Worm (Caenorhabditis elegans): ENCODE measurements around the gene mks-2.

Gene mks-2

ce11 chrII:6250782-6251461 is 31.7 kb upstream of the mks-2 start, which contains the start of gene phb-2 (continued):
- TF ChIP-seq ceh-48 (tag; optimal IDR thresholded peaks at IDR 0.05) (no peak), ceh-24 (tag; optimal IDR thresholded peaks at IDR 0.05) (no peak), elt-4 (tag; optimal IDR thresholded peaks at IDR 0.05) (no peak), dve-1 (tag; optimal IDR thresholded peaks at IDR 0.05) (peak; percentile 68), hlh-15 (tag; optimal IDR thresholded peaks at IDR 0.05) (no peak), K02D7.2 (tag; optimal IDR thresholded peaks at IDR 0.05) (no peak), ceh-14 (tag; optimal IDR thresholded peaks at IDR 0.05) (no peak), fkh-10 (GFP tag; optimal IDR thresholded peaks at IDR 0.05) (no peak), ceh-31 (tag; optimal IDR thresholded peaks at IDR 0.05) (peak; percentile 38), ztf-16 (tag; optimal IDR thresholded peaks at IDR 0.05) (no peak), ceh-9 (tag; optimal IDR thresholded peaks at IDR 0.05) (no peak), unc-86 (tag; optimal IDR thresholded peaks at IDR 0.05) (no peak), pha-4 (tag; optimal IDR thresholded peaks at IDR 0.05) (no peak), pag-3 (tag; optimal IDR thresholded peaks at IDR 0.05; ENCODE audit: borderline replicate concordance) (no peak), pros-1 (tag; optimal IDR thresholded peaks at IDR 0.05) (peak; percentile 33), sox-4 (tag; optimal IDR thresholded peaks at IDR 0.05) (no peak), hlh-6 (tag; optimal IDR thresholded peaks at IDR 0.05) (no peak), tbx-7 (tag; optimal IDR thresholded peaks at IDR 0.05) (no peak), pha-2 (tag; optimal IDR thresholded peaks at IDR 0.05) (no peak), ets-4 (tag; optimal IDR thresholded peaks at IDR 0.05) (peak; percentile 30), unc-55 (GFP tag; optimal IDR thresholded peaks at IDR 0.05) (no peak), F13H6.1 (tag; optimal IDR thresholded peaks at IDR 0.05) (no peak), Y22D7AL.16 (tag; optimal IDR thresholded peaks at IDR 0.05) (no peak), gmeb-2 (tag; optimal IDR thresholded peaks at IDR 0.05) (no peak)

- peak; percentile 73 for TF ChIP-seq C38D4.7 (GFP tag; optimal IDR thresholded peaks at IDR 0.05)
- TF ChIP-seq K02D7.2 (tag; optimal IDR thresholded peaks at IDR 0.05), result peak; percentile 70
- TF ChIP-seq madf-2 (tag; optimal IDR thresholded peaks at IDR 0.05), result peak; percentile 70
- TF ChIP-seq ceh-48 (tag; optimal IDR thresholded peaks at IDR 0.05), result peak; percentile 61
- peak; percentile 72 for TF ChIP-seq syd-9 (tag; optimal IDR thresholded peaks at IDR 0.05)
- TF ChIP-seq Y22D7AL.16 (tag; optimal IDR thresholded peaks at IDR 0.05), result peak; percentile 78
- peak; percentile 75 for TF ChIP-seq nhr-232 (tag; optimal IDR thresholded peaks at IDR 0.05)
- no peak for TF ChIP-seq ama-1 (optimal IDR thresholded peaks at IDR 0.05)
- TF ChIP-seq F13H6.1 (tag; optimal IDR thresholded peaks at IDR 0.05), result peak; percentile 40
- TF ChIP-seq gmeb-2 (tag; optimal IDR thresholded peaks at IDR 0.05), result peak; percentile 45
- no peak for TF ChIP-seq hlh-8 (tag; optimal IDR thresholded peaks at IDR 0.05)
- TF ChIP-seq ceh-6 (GFP tag; optimal IDR thresholded peaks at IDR 0.05), result peak; percentile 81
- peak; percentile 26 for TF ChIP-seq zip-5 (tag; optimal IDR thresholded peaks at IDR 0.05)
- TF ChIP-seq fax-1 (tag; optimal IDR thresholded peaks at IDR 0.05), result peak; percentile 71
- TF ChIP-seq ceh-9 (tag; optimal IDR thresholded peaks at IDR 0.05), result peak; percentile 38
- no peak for TF ChIP-seq ceh-22 (tag; optimal IDR thresholded peaks at IDR 0.05)
- peak; percentile 20 for TF ChIP-seq pqm-1 (tag; optimal IDR thresholded peaks at IDR 0.05)
- no peak for TF ChIP-seq unc-55 (GFP tag; optimal IDR thresholded peaks at IDR 0.05)
- TF ChIP-seq che-1 (tag; optimal IDR thresholded peaks at IDR 0.05), result peak; percentile 85
- TF ChIP-seq npax-4 (tag; optimal IDR thresholded peaks at IDR 0.05), result peak; percentile 61
- TF ChIP-seq ttx-3 (tag; optimal IDR thresholded peaks at IDR 0.05), result peak; percentile 42
- no peak for TF ChIP-seq ceh-30 (tag; optimal IDR thresholded peaks at IDR 0.05)
- peak; percentile 60 for TF ChIP-seq ceh-45 (GFP tag; IDR thresholded peaks at IDR 0.05)
- peak; percentile 72 for TF ChIP-seq pat-9 (tag; optimal IDR thresholded peaks at IDR 0.05)
- TF ChIP-seq ztf-16 (tag; optimal IDR thresholded peaks at IDR 0.05), result peak; percentile 81
- TF ChIP-seq ceh-31 (tag; optimal IDR thresholded peaks at IDR 0.05), result peak; percentile 74
- TF ChIP-seq fkh-10 (GFP tag; optimal IDR thresholded peaks at IDR 0.05), result no peak
- TF ChIP-seq lin-11 (tag; optimal IDR thresholded peaks at IDR 0.05), result peak; percentile 73
- TF ChIP-seq pag-3 (tag; optimal IDR thresholded peaks at IDR 0.05; ENCODE audit: borderline replicate concordance), result no peak
- no peak for TF ChIP-seq pax-1 (tag; optimal IDR thresholded peaks at IDR 0.05)
- TF ChIP-seq rnt-1 (tag; optimal IDR thresholded peaks at IDR 0.05), result peak; percentile 42
- peak; percentile 47 for TF ChIP-seq ets-4 (tag; optimal IDR thresholded peaks at IDR 0.05)
- TF ChIP-seq elt-2 (tag; optimal IDR thresholded peaks at IDR 0.05), result peak; percentile 76
- peak; percentile 68 for TF ChIP-seq ahr-1 (tag; optimal IDR thresholded peaks at IDR 0.05)
- TF ChIP-seq odd-2 (tag; optimal IDR thresholded peaks at IDR 0.05), result no peak
- no peak for TF ChIP-seq pros-1 (tag; optimal IDR thresholded peaks at IDR 0.05)
- TF ChIP-seq unc-3 (GFP tag; conservative IDR thresholded peaks at IDR 0.05), result peak; percentile 73; the same call in 1 of the 2 replicates
- peak; percentile 50 for TF ChIP-seq unc-3 (tag; optimal IDR thresholded peaks at IDR 0.05)
- TF ChIP-seq sox-4 (tag; optimal IDR thresholded peaks at IDR 0.05), result peak; percentile 79
- peak; percentile 48 for TF ChIP-seq unc-86 (tag; optimal IDR thresholded peaks at IDR 0.05)
These were observed 29.3 kb upstream of the mks-2 start for ce11 chrII:6248503-6248902.
